Fruit fly (Drosophila melanogaster) whole organism, prepupa: ENCODE results near the gene siz.

Experiments
- CG6276 ChIP-seq: fragments of 200-800 bp; sonication (Bioruptor generic); optimal IDR thresholded peaks from 2 replicates; lab custom pipeline; 2017; ENCODE audit warnings: missing biosample characterization, mild to moderate bottlenecking, missing genetic modification characterization
- CG6792 ChIP-seq: fragments of 200-800 bp; sonication (Bioruptor generic); optimal IDR thresholded peaks from 3 replicates; lab custom pipeline; 2016; ENCODE audit warnings: missing biosample characterization, missing genetic modification characterization
- CG8119 ChIP-seq: fragments of 200-800 bp; sonication (Bioruptor generic); IDR thresholded peaks from 3 replicates; pipeline ENCODE4 v1.3.6; 2022; ENCODE audit warnings: missing biosample characterization, missing genetic modification characterization
- CG8319 ChIP-seq: fragments of 200-800 bp; sonication (Bioruptor generic); optimal IDR thresholded peaks from 3 replicates; lab custom pipeline; 2016; ENCODE audit warnings: missing biosample characterization, missing genetic modification characterization
- Hr4 ChIP-seq: fragments of 200-800 bp; sonication (Bioruptor generic); optimal IDR thresholded peaks from 3 replicates; lab custom pipeline; 2016; ENCODE audit warnings: missing biosample characterization, missing genetic modification characterization
- Sox14 ChIP-seq: fragments of 200-800 bp; sonication (Bioruptor generic); optimal IDR thresholded peaks from 3 replicates; lab custom pipeline; 2016; ENCODE audit warnings: missing biosample characterization, missing genetic modification characterization
- fd59A ChIP-seq: fragments of 200-800 bp; sonication (Bioruptor generic); optimal IDR thresholded peaks from 2 replicates; lab custom pipeline; 2017; ENCODE audit warnings: missing biosample characterization, mild to moderate bottlenecking, missing genetic modification characterization, missing genetic modification reagents

DNA sequence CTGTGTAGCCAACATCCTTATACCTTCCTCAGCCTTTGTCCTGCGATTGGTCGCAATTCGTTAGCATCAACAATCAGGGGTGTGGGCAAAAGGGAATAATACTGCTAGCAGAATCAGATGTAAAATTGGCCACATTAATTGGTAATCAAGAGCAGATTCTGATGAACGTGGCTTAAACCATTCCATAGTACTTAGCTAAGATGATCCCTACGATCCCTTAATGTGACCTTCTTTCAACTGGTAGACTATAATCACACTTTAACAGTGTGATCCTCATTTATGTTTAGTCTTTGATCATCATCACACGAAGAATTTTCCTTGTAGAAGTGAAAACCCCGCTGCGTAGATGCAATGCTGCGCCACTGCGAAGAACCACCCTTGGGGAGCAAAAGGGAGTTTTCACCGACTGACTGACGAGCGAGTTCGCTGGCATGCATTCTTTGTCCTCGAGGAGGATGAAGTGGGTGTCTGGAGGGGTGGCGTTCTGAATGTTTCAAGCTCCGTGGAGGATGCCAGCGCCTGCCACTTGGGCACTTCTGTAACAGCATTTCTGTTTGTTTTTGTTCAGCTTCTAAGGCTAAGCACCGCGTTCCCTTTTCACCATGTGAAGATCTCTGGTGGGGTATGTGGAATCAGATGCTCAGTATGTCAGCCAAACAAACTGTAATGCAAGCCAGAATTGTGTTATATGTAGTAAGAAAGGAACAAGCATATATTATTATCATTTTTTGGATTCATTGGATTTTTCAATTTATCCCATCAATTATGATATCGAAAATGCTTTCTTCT is 9.8 kb downstream of the siz start:
- TF ChIP-seq CG6276 (GFP tag; lab: Kevin White, UChicago) (no peak), Sox14 (GFP tag; lab: Kevin White, UChicago) (peak; percentile 21), CG8119 (GFP tag; lab: Robert Waterston, UW) (0 out of 3 replicates have a peak, but pooled peaks have one; percentile 31), fd59A (GFP tag; lab: Kevin White, UChicago) (peak; percentile 47), Hr4 (GFP tag; lab: Kevin White, UChicago) (peak; percentile 61), CG8319 (GFP tag; lab: Kevin White, UChicago) (no peak), CG6792 (peak; percentile 45)
